Fruit fly (Drosophila melanogaster) whole organism, adult: Measurements from ENCODE around the gene ear.

Source experiments
- CG11617 ChIP-seq: fragments of 200-800 bp; sonication (Bioruptor generic); optimal IDR thresholded peaks from 2 replicates; lab custom pipeline; 2017; ENCODE audit warnings: mild to moderate bottlenecking, missing biosample characterization, missing genetic modification reagents, missing genetic modification characterization
- CG12768 ChIP-seq: fragments of 200-800 bp; sonication (Bioruptor generic); optimal IDR thresholded peaks from 2 replicates; lab custom pipeline; 2017; ENCODE audit warnings: missing biosample characterization, missing genetic modification characterization, mild to moderate bottlenecking, moderate library complexity, missing genetic modification reagents
- CG14711 ChIP-seq: fragments of 200-800 bp; sonication (Bioruptor generic); optimal IDR thresholded peaks from 2 replicates; lab custom pipeline; 2018; ENCODE audit warnings: missing biosample characterization, mild to moderate bottlenecking, missing genetic modification characterization, moderate library complexity
- CG1620 ChIP-seq: fragments of 200-800 bp; sonication (Bioruptor generic); optimal IDR thresholded peaks from 2 replicates; lab custom pipeline; 2016; ENCODE audit warnings: missing biosample characterization, missing genetic modification characterization
- CG33017 ChIP-seq: fragments of 200-800 bp; sonication (Bioruptor generic); optimal IDR thresholded peaks from 2 replicates; lab custom pipeline; 2018; ENCODE audit warnings: missing biosample characterization, mild to moderate bottlenecking, missing genetic modification characterization, moderate library complexity
- CG5204 ChIP-seq: fragments of 200-800 bp; sonication (Bioruptor generic); optimal IDR thresholded peaks from 2 replicates; lab custom pipeline; 2016; ENCODE audit warnings: missing biosample characterization, missing genetic modification characterization
- CG7045 ChIP-seq: fragments of 200-800 bp; sonication (Bioruptor generic); optimal IDR thresholded peaks from 2 replicates; lab custom pipeline; 2017; ENCODE audit warnings: missing biosample characterization, mild to moderate bottlenecking, missing genetic modification characterization
- CG7101 ChIP-seq: fragments of 200-800 bp; sonication (Bioruptor generic); optimal IDR thresholded peaks from 2 replicates; lab custom pipeline; 2018; ENCODE audit warnings: missing biosample characterization, mild to moderate bottlenecking, missing genetic modification characterization, moderate library complexity
- Clk ChIP-seq: fragments of 200-800 bp; sonication (Bioruptor generic); optimal IDR thresholded peaks from 2 replicates; lab custom pipeline; 2017; ENCODE audit warnings: missing biosample characterization, missing genetic modification characterization
- Crg-1 ChIP-seq: fragments of 200-800 bp; sonication (Bioruptor generic); optimal IDR thresholded peaks from 2 replicates; lab custom pipeline; 2016; ENCODE audit warnings: missing biosample characterization, missing genetic modification characterization
- Hr96 ChIP-seq: fragments of 200-800 bp; sonication (Bioruptor generic); optimal IDR thresholded peaks from 2 replicates; lab custom pipeline; 2016; ENCODE audit warnings: missing biosample characterization, missing genetic modification characterization
- Mnt ChIP-seq: fragments of 200-800 bp; sonication (Bioruptor generic); optimal IDR thresholded peaks from 2 replicates; lab custom pipeline; 2016; ENCODE audit warnings: missing biosample characterization, mild to moderate bottlenecking, missing genetic modification characterization
- bab1 ChIP-seq: fragments of 200-800 bp; sonication (Bioruptor generic); optimal IDR thresholded peaks from 3 replicates; lab custom pipeline; 2019; ENCODE audit warnings: missing biosample characterization, mild to moderate bottlenecking, missing genetic modification characterization, moderate library complexity
- cic ChIP-seq: fragments of 200-800 bp; sonication (Bioruptor generic); optimal IDR thresholded peaks from 2 replicates; lab custom pipeline; 2017; ENCODE audit warnings: missing biosample characterization, mild to moderate bottlenecking, missing genetic modification characterization, moderate library complexity
- cnc ChIP-seq, 2 experiments: fragments of >200 bp; optimal IDR thresholded peaks; 2 replicates each; lab custom pipeline; 2017
- kay ChIP-seq: fragments of 200-800 bp; sonication (Bioruptor generic); peaks from one replicate; lab custom pipeline; 2016; ENCODE audit warnings: missing biosample characterization, missing genetic modification characterization, borderline replicate concordance
- ovo ChIP-seq: fragments of 200-800 bp; sonication (Bioruptor generic); optimal IDR thresholded peaks from 2 replicates; lab custom pipeline; 2016; ENCODE audit warnings: missing biosample characterization, missing genetic modification characterization
- pad ChIP-seq: fragments of 200-800 bp; sonication (Bioruptor generic); optimal IDR thresholded peaks from 3 replicates; lab custom pipeline; 2017; ENCODE audit warnings: missing biosample characterization, missing genetic modification characterization, mild to moderate bottlenecking, moderate library complexity, missing genetic modification reagents
- tj ChIP-seq: fragments of 200-800 bp; sonication (Bioruptor generic); optimal IDR thresholded peaks from 3 replicates; lab custom pipeline; 2017; ENCODE audit warnings: missing biosample characterization, mild to moderate bottlenecking, missing genetic modification characterization, moderate library complexity
- toe ChIP-seq: fragments of 200-800 bp; sonication (Bioruptor generic); optimal IDR thresholded peaks from 2 replicates; lab custom pipeline; 2016; ENCODE audit warnings: missing biosample characterization, missing genetic modification characterization

Gene ear

dm6 chr3R:15347822-15348221, 27.3 kb downstream of the ear start, which contains the start of the genes CG42726 and CG42727:
Gene CG42726 (plus strand): TSS chr3R:15348048.
Gene CG42727 (plus strand): TSS chr3R:15348048.
- peak; percentile 26 for TF ChIP-seq CG11617 (GFP tag; lab: Kevin White, UChicago)
- TF ChIP-seq cnc (optimal IDR thresholded peaks at IDR 0.05; lab: Kevin White, UChicago): no peak
- no peak for TF ChIP-seq cic (GFP tag; lab: Kevin White, UChicago)
- no peak for TF ChIP-seq CG33017
- TF ChIP-seq tj (GFP tag; lab: Kevin White, UChicago): peak; percentile 1
- TF ChIP-seq Hr96 (GFP tag; lab: Kevin White, UChicago): no peak
- TF ChIP-seq CG7101: peak; percentile 36
- no peak for TF ChIP-seq ovo (GFP tag; lab: Kevin White, UChicago)
- TF ChIP-seq CG5204 (GFP tag; lab: Kevin White, UChicago): no peak
- TF ChIP-seq toe (GFP tag; lab: Kevin White, UChicago): no peak
- TF ChIP-seq CG14711: peak; percentile 17
- peak; percentile 55 for TF ChIP-seq bab1
- TF ChIP-seq Mnt (GFP tag; lab: Kevin White, UChicago): peak; percentile 34
- no peak for TF ChIP-seq pad (GFP tag; lab: Kevin White, UChicago)
- TF ChIP-seq Clk (GFP tag; lab: Kevin White, UChicago): no peak
- TF ChIP-seq CG1620 (GFP tag; lab: Kevin White, UChicago): no peak
- no peak for TF ChIP-seq kay
- TF ChIP-seq Crg-1 (GFP tag; lab: Kevin White, UChicago): no peak
- TF ChIP-seq CG12768 (GFP tag; lab: Kevin White, UChicago): no peak
- no peak for TF ChIP-seq CG7045 (GFP tag; lab: Kevin White, UChicago)

- TF ChIP-seq pad (GFP tag; lab: Kevin White, UChicago) (peak; percentile 45), tj (GFP tag; lab: Kevin White, UChicago) (peak; percentile 40), cic (GFP tag; lab: Kevin White, UChicago) (peak; percentile 27), cnc (optimal IDR thresholded peaks at IDR 0.05; lab: Kevin White, UChicago) (no peak), CG11617 (GFP tag; lab: Kevin White, UChicago) (peak; percentile 72), CG1620 (GFP tag; lab: Kevin White, UChicago) (peak; percentile 31), Mnt (GFP tag; lab: Kevin White, UChicago) (peak; percentile 28), Clk (GFP tag; lab: Kevin White, UChicago) (no peak), kay (no peak), CG7101 (peak; percentile 72), CG5204 (GFP tag; lab: Kevin White, UChicago) (no peak), toe (GFP tag; lab: Kevin White, UChicago) (no peak), CG7045 (GFP tag; lab: Kevin White, UChicago) (no peak), bab1 (peak; percentile 74), Crg-1 (GFP tag; lab: Kevin White, UChicago) (peak; percentile 0), CG12768 (GFP tag; lab: Kevin White, UChicago) (peak; percentile 30), ovo (GFP tag; lab: Kevin White, UChicago) (no peak), CG33017 (peak; percentile 38), Hr96 (GFP tag; lab: Kevin White, UChicago) (no peak), CG14711 (peak; percentile 69)
Observed at dm6 chr3R:15350993-15351426, 30.5 kb downstream of the ear start, which contains the start of the genes Trs33 and Tmtc4. Gene Trs33 (minus strand): TSS chr3R:15350995. Gene Tmtc4 (plus strand): TSS chr3R:15351225.

- TF ChIP-seq CG5204 (GFP tag; lab: Kevin White, UChicago) (no peak), CG12768 (GFP tag; lab: Kevin White, UChicago) (no peak), CG1620 (GFP tag; lab: Kevin White, UChicago) (no peak), kay (no peak), Clk (GFP tag; lab: Kevin White, UChicago) (no peak), tj (GFP tag; lab: Kevin White, UChicago) (no peak)
Observed at dm6 chr3R:15354019-15354418, 33.5 kb downstream of the ear start.

- TF ChIP-seq CG11617 (GFP tag; lab: Kevin White, UChicago): no peak
- TF ChIP-seq pad (GFP tag; lab: Kevin White, UChicago): no peak
- TF ChIP-seq tj (GFP tag; lab: Kevin White, UChicago): peak; percentile 100
- peak; percentile 10 for TF ChIP-seq Mnt (GFP tag; lab: Kevin White, UChicago)
Observed at dm6 chr3R:15356152-15356551, 35.6 kb downstream of the ear start.

dm6 chr3R:15356645-15357431, 36.3 kb downstream of the ear start, which contains the start of the genes Atg4b and Hibch:
Gene Atg4b (minus strand): TSS chr3R:15356924.
Gene Hibch (plus strand): TSS chr3R:15357229.
- no peak for TF ChIP-seq Hr96 (GFP tag; lab: Kevin White, UChicago)
- TF ChIP-seq CG5204 (GFP tag; lab: Kevin White, UChicago): no peak
- TF ChIP-seq Mnt (GFP tag; lab: Kevin White, UChicago): peak; percentile 63
- peak; percentile 88 for TF ChIP-seq CG7101
- TF ChIP-seq bab1: peak; percentile 88
- no peak for TF ChIP-seq toe (GFP tag; lab: Kevin White, UChicago)
- peak; percentile 79 for TF ChIP-seq Clk (GFP tag; lab: Kevin White, UChicago)
- peak; percentile 77 for TF ChIP-seq CG33017
- peak; percentile 84 for TF ChIP-seq CG14711
- no peak for TF ChIP-seq cnc (optimal IDR thresholded peaks at IDR 0.05; lab: Kevin White, UChicago)
- TF ChIP-seq CG11617 (GFP tag; lab: Kevin White, UChicago): peak; percentile 86
- peak; percentile 90 for TF ChIP-seq CG12768 (GFP tag; lab: Kevin White, UChicago)
- no peak for TF ChIP-seq kay
- TF ChIP-seq pad (GFP tag; lab: Kevin White, UChicago): peak; percentile 79
- peak; percentile 79 for TF ChIP-seq Crg-1 (GFP tag; lab: Kevin White, UChicago)
- TF ChIP-seq ovo (GFP tag; lab: Kevin White, UChicago): peak; percentile 67
- TF ChIP-seq tj (GFP tag; lab: Kevin White, UChicago): no peak
- peak; percentile 76 for TF ChIP-seq cic (GFP tag; lab: Kevin White, UChicago)
- peak; percentile 67 for TF ChIP-seq CG1620 (GFP tag; lab: Kevin White, UChicago)
- TF ChIP-seq CG7045 (GFP tag; lab: Kevin White, UChicago): peak; percentile 83
